Fruit fly (Drosophila melanogaster): Measurements from ENCODE around the gene per.

- peak; percentile 100 for TF ChIP-seq CG34406 (GFP tag; optimal IDR thresholded peaks at IDR 0.05)
- peak; percentile 100 for TF ChIP-seq CG11762 (GFP tag; optimal IDR thresholded peaks at IDR 0.05; ENCODE audit: insufficient read depth)
- peak; percentile 100 for TF ChIP-seq Hr38 (GFP tag; optimal IDR thresholded peaks at IDR 0.05)
- TF ChIP-seq Blimp-1 (GFP tag; optimal IDR thresholded peaks at IDR 0.05) = peak; percentile 100
- peak; percentile 100 for TF ChIP-seq CG6163 (GFP tag; IDR thresholded peaks at IDR 0.05)
- TF ChIP-seq CG10669 (GFP tag; optimal IDR thresholded peaks at IDR 0.05) = peak; percentile 100
- peak; percentile 100 for TF ChIP-seq ss (GFP tag; optimal IDR thresholded peaks at IDR 0.05)
- peak; percentile 100 for TF ChIP-seq salr (GFP tag; optimal IDR thresholded peaks at IDR 0.05)
These were observed 18.3 kb downstream of the per start, which contains the start of gene Ugalt for dm6 chrX:2703693-2704092.
